Worm (Caenorhabditis elegans): ENCODE data around the gene adss-1.

The adss-1 gene

ce11 chrV:4823323-4823682, at the start of gene adss-1:
Gene adss-1, minus strand, starts transcription at chrV:4823423.
- no peak for TF ChIP-seq F57A8.1 (GFP tag; optimal IDR thresholded peaks at IDR 0.05)
- TF ChIP-seq unc-62 (GFP tag; optimal IDR thresholded peaks at IDR 0.05), result no peak
- no peak for TF ChIP-seq sptf-2 (GFP tag; optimal IDR thresholded peaks at IDR 0.05)
- TF ChIP-seq nhr-80 (tag; optimal IDR thresholded peaks at IDR 0.05), result no peak
- no peak for TF ChIP-seq ztf-6 (GFP tag; IDR thresholded peaks at IDR 0.05)

- TF ChIP-seq ZK185.1 (tag; optimal IDR thresholded peaks at IDR 0.05; ENCODE audit: poor library complexity, severe bottlenecking), result no peak
- no peak for TF ChIP-seq hmg-1.2 (GFP tag; IDR thresholded peaks at IDR 0.05)
These were observed 48.8 kb upstream of the adss-1 start, which contains the start of gene srd-33 for ce11 chrV:4871992-4872391. Gene srd-33, plus strand, starts transcription at chrV:4872292.

ce11 chrV:4870627-4871026, 47.4 kb upstream of the adss-1 start:
- TF ChIP-seq somi-1 (GFP tag; optimal IDR thresholded peaks at IDR 0.05) (no peak), K12H6.12 (tag; optimal IDR thresholded peaks at IDR 0.05) (no peak), ztf-22 (GFP tag; optimal IDR thresholded peaks at IDR 0.05) (no peak), mxl-1 (tag; optimal IDR thresholded peaks at IDR 0.05) (no peak), ceh-27 (GFP tag; optimal IDR thresholded peaks at IDR 0.05) (no peak), unc-62 (GFP tag; optimal IDR thresholded peaks at IDR 0.05) (no peak), him-1 (tag; optimal IDR thresholded peaks at IDR 0.05) (no peak), xnd-1 (tag; optimal IDR thresholded peaks at IDR 0.05) (no peak), hmg-20 (GFP tag; IDR thresholded peaks at IDR 0.05) (no peak), D2030.7 (GFP tag; IDR thresholded peaks at IDR 0.05) (no peak), rpc-1 (optimal IDR thresholded peaks at IDR 0.05) (no peak), rpc-1 (tag; optimal IDR thresholded peaks at IDR 0.05) (no peak), F37B4.10 (GFP tag; IDR thresholded peaks at IDR 0.05) (no peak), bed-2 (GFP tag; IDR thresholded peaks at IDR 0.05) (no peak), sea-2 (GFP tag; IDR thresholded peaks at IDR 0.05) (no peak), tlf-1 (GFP tag; optimal IDR thresholded peaks at IDR 0.05) (no peak), zfh-2 (GFP tag; conservative IDR thresholded peaks at IDR 0.05) (no peak)

ce11 chrV:4868698-4869097, 45.5 kb upstream of the adss-1 start:
- no peak for TF ChIP-seq madf-8 (GFP tag; conservative IDR thresholded peaks at IDR 0.05)
- TF ChIP-seq ceh-79 (tag; optimal IDR thresholded peaks at IDR 0.05), result no peak
- no peak for TF ChIP-seq bed-2 (GFP tag; IDR thresholded peaks at IDR 0.05)
- TF ChIP-seq lin-26 (GFP tag; IDR thresholded peaks at IDR 0.05), result no peak
- no peak for TF ChIP-seq cebp-2 (GFP tag; IDR thresholded peaks at IDR 0.05)
- TF ChIP-seq B0261.1 (tag; optimal IDR thresholded peaks at IDR 0.05), result no peak
- TF ChIP-seq K12H6.12 (tag; optimal IDR thresholded peaks at IDR 0.05), result no peak
- TF ChIP-seq akir-1 (GFP tag; optimal IDR thresholded peaks at IDR 0.05), result no peak
- TF ChIP-seq pha-4 (tag; optimal IDR thresholded peaks at IDR 0.05), result no peak
- TF ChIP-seq F39B2.1 (GFP tag; IDR thresholded peaks at IDR 0.05), result no peak
- TF ChIP-seq ztf-28 (GFP tag; IDR thresholded peaks at IDR 0.05), result no peak
- TF ChIP-seq snpc-1.3 (tag; optimal IDR thresholded peaks at IDR 0.05; ENCODE audit: insufficient read depth), result no peak
- no peak for TF ChIP-seq dox-1 (GFP tag; IDR thresholded peaks at IDR 0.05)
- TF ChIP-seq T07F8.4 (tag; optimal IDR thresholded peaks at IDR 0.05), result no peak
- no peak for TF ChIP-seq F57C9.4 (tag; optimal IDR thresholded peaks at IDR 0.05)
- TF ChIP-seq mxl-1 (tag; optimal IDR thresholded peaks at IDR 0.05), result no peak
- TF ChIP-seq egl-44 (GFP tag; IDR thresholded peaks at IDR 0.05), result no peak
